Worm (Caenorhabditis elegans) whole organism, L1 larva: ENCODE data around the gene taf-8.

ENCODE experiments used
- F16B12.6 ChIP-seq: fragments of 150-350 bp; optimal IDR thresholded peaks from 2 replicates; lab custom pipeline; 2014; ENCODE audit warnings: missing biosample characterization, missing genetic modification characterization
- Y116A8C.19 ChIP-seq: sonication (generic microtip); optimal IDR thresholded peaks from 2 replicates; lab custom pipeline; 2016; ENCODE audit warnings: missing compliant biosample characterization, missing genetic modification characterization, borderline replicate concordance
- alr-1 ChIP-seq: fragments of 200-800 bp; sonication (Bioruptor generic); optimal IDR thresholded peaks from 2 replicates; lab custom pipeline; 2018; ENCODE audit warnings: borderline replicate concordance, mild to moderate bottlenecking, missing genetic modification characterization, missing compliant biosample characterization
- aly-2 ChIP-seq: fragments of 150-350 bp; optimal IDR thresholded peaks from 2 replicates; lab custom pipeline; 2014; ENCODE audit warnings: missing biosample characterization, missing genetic modification characterization
- ama-1 ChIP-seq: fragments of 150-350 bp; optimal IDR thresholded peaks from 2 replicates; lab custom pipeline; 2014
- ceh-82 ChIP-seq, 3 experiments: fragments of 150-350 bp in 1 of 3; sonication (generic microtip) in 2 of 3; optimal IDR thresholded peaks; 2 replicates each; lab custom pipeline; 2014 to 2017; ENCODE audit warnings: missing biosample characterization in 3 of 3, missing genetic modification characterization in 3 of 3
- ceh-88 ChIP-seq: fragments of 200-800 bp; sonication (Bioruptor generic); IDR thresholded peaks from 2 replicates; pipeline ENCODE4 v1.3.6; 2022; ENCODE audit warnings: missing genetic modification characterization, missing compliant biosample characterization
- ceh-90 ChIP-seq: sonication (generic microtip); optimal IDR thresholded peaks from 2 replicates; lab custom pipeline; 2016; ENCODE audit warnings: missing genetic modification characterization, missing compliant biosample characterization
- ces-1 ChIP-seq: fragments of 150-350 bp; optimal IDR thresholded peaks from 2 replicates; lab custom pipeline; 2014; ENCODE audit warnings: missing biosample characterization, missing genetic modification reagents, missing genetic modification characterization
- efl-1 ChIP-seq, 4 experiments: fragments of 150-350 bp; optimal IDR thresholded peaks in 3 of 4; peaks in 1 of 4; 1 replicate in 1 of 4; 2 replicates in 3 of 4; lab custom pipeline; 2014; ENCODE audit warnings: missing biosample characterization in 2 of 4, missing genetic modification characterization in 2 of 4, missing genetic modification reagents in 2 of 4
- egl-13 ChIP-seq: sonication (generic microtip); optimal IDR thresholded peaks from 2 replicates; lab custom pipeline; 2016; ENCODE audit warnings: missing genotype, missing genetic modification reagents, missing genetic modification characterization, missing compliant biosample characterization
- egl-27 ChIP-seq, 2 experiments: fragments of 150-350 bp in 1 of 2; sonication (generic microtip); optimal IDR thresholded peaks; 3 replicates each; lab custom pipeline; 2017 to 2018; ENCODE audit warnings: missing biosample characterization in 2 of 2, missing genetic modification characterization in 2 of 2, missing genetic modification reagents in 2 of 2
- elt-2 ChIP-seq: sonication (generic microtip); optimal IDR thresholded peaks from 2 replicates; lab custom pipeline; 2016; ENCODE audit warnings: missing genetic modification characterization, mild to moderate bottlenecking, inconsistent platforms, missing compliant biosample characterization, missing genetic modification reagents
- fkh-10 ChIP-seq: sonication (generic microtip); optimal IDR thresholded peaks from 2 replicates; lab custom pipeline; 2017; ENCODE audit warnings: missing biosample characterization, missing genetic modification reagents, missing genetic modification characterization
- grh-1 ChIP-seq: fragments of 200-800 bp; sonication (Bioruptor generic); IDR thresholded peaks from 2 replicates; pipeline ENCODE4 v1.3.6; 2022; ENCODE audit warnings: missing genetic modification reagents, missing genetic modification characterization, missing compliant biosample characterization
- hpl-2 ChIP-seq: fragments of 150-350 bp; optimal IDR thresholded peaks from 2 replicates; lab custom pipeline; 2014; ENCODE audit warnings: missing biosample characterization, missing genetic modification reagents, missing genetic modification characterization
- irx-1 ChIP-seq: sonication (generic microtip); optimal IDR thresholded peaks from 2 replicates; lab custom pipeline; 2016; ENCODE audit warnings: missing genetic modification characterization, missing compliant biosample characterization
- lin-13 ChIP-seq: fragments of 150-350 bp; optimal IDR thresholded peaks from 2 replicates; lab custom pipeline; 2014; ENCODE audit warnings: missing biosample characterization, missing genetic modification reagents, missing genetic modification characterization
- lin-14 ChIP-seq: fragments of 200-800 bp; sonication (Bioruptor generic); optimal IDR thresholded peaks from 2 replicates; lab custom pipeline; 2018; ENCODE audit warnings: mild to moderate bottlenecking, missing genetic modification characterization, moderate library complexity, missing compliant biosample characterization
- lin-15B ChIP-seq: fragments of 150-350 bp; sonication (generic microtip); optimal IDR thresholded peaks from 3 replicates; lab custom pipeline; 2014; ENCODE audit warnings: missing biosample characterization, missing genetic modification characterization
- lin-35 ChIP-seq, 2 experiments: fragments of 150-350 bp; optimal IDR thresholded peaks; 2 replicates each; lab custom pipeline; 2014; ENCODE audit warnings: missing biosample characterization in 2 of 2, missing genetic modification characterization in 2 of 2, missing genetic modification reagents in 2 of 2
- lin-39 ChIP-seq: fragments of 150-350 bp; optimal IDR thresholded peaks from 2 replicates; lab custom pipeline; 2014; ENCODE audit warnings: missing biosample characterization, missing genetic modification reagents, missing genetic modification characterization
- mef-2 ChIP-seq: fragments of 150-350 bp; optimal IDR thresholded peaks from 2 replicates; lab custom pipeline; 2014; ENCODE audit warnings: missing biosample characterization, missing genetic modification characterization
- mep-1 ChIP-seq: fragments of 150-350 bp; optimal IDR thresholded peaks from 2 replicates; lab custom pipeline; 2014; ENCODE audit warnings: missing biosample characterization, missing genetic modification characterization
- nhr-19 ChIP-seq: fragments of 200-800 bp; sonication (Bioruptor generic); conservative IDR thresholded peaks from 2 replicates; pipeline ENCODE4 v1.3.6; 2022; ENCODE audit warnings: missing genetic modification characterization, missing compliant biosample characterization
- nhr-28 ChIP-seq: fragments of 150-350 bp; optimal IDR thresholded peaks from 2 replicates; lab custom pipeline; 2014; ENCODE audit warnings: missing biosample characterization, missing genetic modification characterization
- nhr-71 ChIP-seq: sonication (generic microtip); optimal IDR thresholded peaks from 2 replicates; lab custom pipeline; 2016; ENCODE audit warnings: mild to moderate bottlenecking, missing genetic modification characterization, moderate library complexity, missing compliant biosample characterization
- nhr-76 ChIP-seq: sonication (generic microtip); optimal IDR thresholded peaks from 2 replicates; lab custom pipeline; 2017; ENCODE audit warnings: missing biosample characterization, missing genetic modification characterization
- nhr-85 ChIP-seq: sonication (generic microtip); peaks from one replicate; lab custom pipeline; 2016; ENCODE audit warnings: missing genetic modification characterization, inconsistent platforms, missing compliant biosample characterization
- pag-3 ChIP-seq: sonication (generic microtip); optimal IDR thresholded peaks from 2 replicates; lab custom pipeline; 2017; ENCODE audit warnings: missing genetic modification characterization, mild to moderate bottlenecking, missing compliant biosample characterization, antibody characterized with exemption, borderline replicate concordance; ENCODE audit not compliant: insufficient read depth
- rnt-1 ChIP-seq: sonication (generic microtip); optimal IDR thresholded peaks from 2 replicates; lab custom pipeline; 2016; ENCODE audit warnings: mild to moderate bottlenecking, missing genetic modification characterization, moderate library complexity, missing compliant biosample characterization
- snu-23 ChIP-seq: sonication (generic microtip); optimal IDR thresholded peaks from 2 replicates; lab custom pipeline; 2016; ENCODE audit warnings: missing genetic modification characterization, missing compliant biosample characterization
- sptf-1 ChIP-seq: fragments of 150-350 bp; optimal IDR thresholded peaks from 2 replicates; lab custom pipeline; 2014; ENCODE audit warnings: missing biosample characterization, missing genetic modification characterization
- tlp-1 ChIP-seq: fragments of 150-350 bp; optimal IDR thresholded peaks from 2 replicates; lab custom pipeline; 2014; ENCODE audit warnings: missing biosample characterization, missing genetic modification characterization
- unc-130 ChIP-seq: fragments of 150-350 bp; optimal IDR thresholded peaks from 2 replicates; lab custom pipeline; 2017; ENCODE audit warnings: missing biosample characterization, missing genetic modification characterization, inconsistent platforms
- unc-62 ChIP-seq: fragments of 150-350 bp; optimal IDR thresholded peaks from 2 replicates; lab custom pipeline; 2014; ENCODE audit warnings: missing biosample characterization, missing genetic modification reagents, missing genetic modification characterization
- unc-86 ChIP-seq: sonication (generic microtip); optimal IDR thresholded peaks from 2 replicates; lab custom pipeline; 2016; ENCODE audit warnings: missing genetic modification characterization, missing compliant biosample characterization
- ztf-4 ChIP-seq: fragments of 150-350 bp; optimal IDR thresholded peaks from 2 replicates; lab custom pipeline; 2014; ENCODE audit warnings: missing biosample characterization, missing genetic modification characterization

The taf-8 gene

ce11 chrII:9690067-9690632 is 21.0 kb downstream of the taf-8 start (continued):
- peak; percentile 79 for TF ChIP-seq lin-14 (GFP tag; lab: Kevin White, UChicago)
- no peak for TF ChIP-seq lin-15B
- no peak for TF ChIP-seq alr-1 (tag; lab: Kevin White, UChicago)
- TF ChIP-seq ces-1 (GFP tag; lab: Kevin White, UChicago) = peak; percentile 18
- TF ChIP-seq F16B12.6 (tag; lab: Kevin White, UChicago) = no peak
- TF ChIP-seq hpl-2 = no peak
- TF ChIP-seq unc-86 (tag; lab: Kevin White, UChicago) = peak; percentile 39
- TF ChIP-seq egl-13 (tag; lab: Kevin White, UChicago) = peak; percentile 7
- no peak for TF ChIP-seq ama-1 (lab: Kevin White, UChicago)
- TF ChIP-seq Y116A8C.19 (tag; lab: Kevin White, UChicago) = no peak
- no peak for TF ChIP-seq nhr-28 (tag; lab: Kevin White, UChicago)
- TF ChIP-seq nhr-71 = peak; percentile 28
- no peak for TF ChIP-seq nhr-19 (GFP tag; lab: Robert Waterston, UW)
- no peak for TF ChIP-seq mep-1 (tag; lab: Kevin White, UChicago)
- peak; percentile 9 for TF ChIP-seq irx-1
- no peak for TF ChIP-seq unc-62 (GFP tag; lab: Kevin White, UChicago)
- no peak for TF ChIP-seq ceh-90
- no peak for TF ChIP-seq tlp-1 (tag; lab: Kevin White, UChicago)
- TF ChIP-seq pag-3 (tag; lab: Kevin White, UChicago) = no peak
- TF ChIP-seq unc-130 = no peak
- no peak for TF ChIP-seq nhr-76 (tag; lab: Kevin White, UChicago)
- no peak for TF ChIP-seq lin-35 (GFP tag; optimal IDR thresholded peaks at IDR 0.05; lab: Kevin White, UChicago)

DNA sequence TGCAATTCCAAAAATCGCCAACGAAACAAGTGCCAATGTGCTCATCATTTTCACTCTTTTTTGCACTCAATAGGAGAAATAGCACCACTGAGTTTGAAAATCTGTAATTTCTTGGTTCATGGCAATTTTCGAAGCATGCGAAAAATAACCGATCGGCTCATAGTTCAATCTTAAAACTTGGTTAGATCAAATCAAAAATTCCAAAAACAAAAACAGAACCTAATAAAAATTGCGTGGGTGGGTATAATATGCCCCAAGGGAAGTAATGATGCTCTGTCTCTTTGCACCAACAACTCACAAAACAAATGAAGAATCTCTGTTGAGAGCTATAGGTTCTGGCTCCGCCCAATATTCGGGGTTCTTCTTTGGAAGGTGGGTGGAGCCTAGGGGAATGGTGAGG is 22.7 kb downstream of the taf-8 start, which contains the start of gene nlp-11:
nlp-11 (minus strand) TSS at position 101 of the 400 bp plus-strand sequence.
- TF ChIP-seq sptf-1 = no peak
- no peak for TF ChIP-seq aly-2 (tag; lab: Kevin White, UChicago)
- no peak for TF ChIP-seq ceh-90
- TF ChIP-seq rnt-1 = no peak
- no peak for TF ChIP-seq grh-1 (GFP tag; lab: Robert Waterston, UW)
- TF ChIP-seq elt-2 (tag; lab: Kevin White, UChicago) = no peak
- TF ChIP-seq egl-27 (tag; optimal IDR thresholded peaks at IDR 0.05; lab: Kevin White, UChicago) = no peak
- TF ChIP-seq mef-2 (tag; lab: Kevin White, UChicago) = no peak
- no peak for TF ChIP-seq lin-39
- TF ChIP-seq ceh-82 (tag; optimal IDR thresholded peaks at IDR 0.05; lab: Kevin White, UChicago) = no peak
- TF ChIP-seq snu-23 = no peak
- no peak for TF ChIP-seq efl-1 (optimal IDR thresholded peaks at IDR 0.05; lab: Kevin White, UChicago)
- TF ChIP-seq efl-1 (GFP tag; optimal IDR thresholded peaks at IDR 0.05 in 1 of 2; lab: Kevin White, UChicago) = no peak
- no peak for TF ChIP-seq Y116A8C.19 (tag; lab: Kevin White, UChicago)
- no peak for TF ChIP-seq ceh-88 (GFP tag; lab: Robert Waterston, UW)
- no peak for TF ChIP-seq lin-13
- TF ChIP-seq ztf-4 (tag; lab: Kevin White, UChicago) = no peak

DNA sequence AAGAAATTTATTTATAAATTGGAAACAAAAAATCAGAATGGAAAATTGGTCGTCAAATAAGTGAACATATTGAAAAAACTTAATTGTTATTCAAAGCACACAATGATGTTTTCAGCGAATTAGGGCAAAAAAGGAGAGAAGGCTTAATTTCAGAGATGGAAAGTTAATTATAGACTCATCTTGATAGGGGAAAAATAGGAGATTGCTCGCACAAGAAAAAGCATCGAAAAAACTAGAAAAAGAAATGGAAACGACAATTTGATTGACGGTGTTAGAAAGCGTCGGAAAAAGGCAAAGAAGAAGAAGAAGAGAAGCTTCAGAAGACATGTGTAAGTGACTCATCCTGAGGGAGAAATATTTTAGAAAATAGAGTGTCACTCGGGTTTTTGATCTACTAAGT is 26.8 kb downstream of the taf-8 start:
- TF ChIP-seq alr-1 (tag; lab: Kevin White, UChicago) (no peak), nhr-85 (tag; lab: Kevin White, UChicago) (no peak), fkh-10 (peak; percentile 43), lin-14 (GFP tag; lab: Kevin White, UChicago) (peak; percentile 46)
